Fruit fly (Drosophila melanogaster) whole organism, prepupa: ENCODE measurements around the gene CG33286.

Experiments
- Blimp-1 ChIP-seq: fragments of 200-800 bp; sonication (Bioruptor generic); optimal IDR thresholded peaks from 3 replicates; lab custom pipeline; 2017; ENCODE audit warnings: missing biosample characterization, missing genetic modification characterization, mild to moderate bottlenecking, moderate library complexity, missing genetic modification reagents
- CG10631 ChIP-seq: fragments of 200-800 bp; sonication (Bioruptor generic); optimal IDR thresholded peaks from 2 replicates; lab custom pipeline; 2016; ENCODE audit warnings: missing biosample characterization, missing genetic modification characterization
- CG10669 ChIP-seq: fragments of 200-800 bp; sonication (Bioruptor generic); optimal IDR thresholded peaks from 3 replicates; lab custom pipeline; 2018; ENCODE audit warnings: missing biosample characterization, mild to moderate bottlenecking, missing genetic modification characterization, moderate library complexity
- CG11294 ChIP-seq: fragments of 200-800 bp; sonication (Bioruptor generic); IDR thresholded peaks from 2 replicates; pipeline ENCODE4 v1.3.6; 2022; ENCODE audit warnings: missing biosample characterization, missing genetic modification characterization
- CG11762 ChIP-seq: fragments of 200-800 bp; sonication (Bioruptor generic); optimal IDR thresholded peaks from 3 replicates; lab custom pipeline; 2016; ENCODE audit warnings: missing biosample characterization, missing genetic modification characterization; ENCODE audit not compliant: insufficient read depth
- CG11902 ChIP-seq: fragments of 200-800 bp; sonication (Bioruptor generic); optimal IDR thresholded peaks from 3 replicates; lab custom pipeline; 2016; ENCODE audit warnings: missing biosample characterization, missing genetic modification characterization
- CG15336 ChIP-seq: fragments of 200-800 bp; sonication (Bioruptor generic); IDR thresholded peaks from 2 replicates; pipeline ENCODE4 v1.3.6; 2022; ENCODE audit warnings: missing biosample characterization, missing genetic modification characterization
- CG1621 ChIP-seq: fragments of 200-800 bp; sonication (Bioruptor generic); optimal IDR thresholded peaks from 3 replicates; lab custom pipeline; 2018; ENCODE audit warnings: missing biosample characterization, mild to moderate bottlenecking, missing genetic modification characterization
- CG16779 ChIP-seq: fragments of 200-800 bp; sonication (Bioruptor generic); optimal IDR thresholded peaks from 3 replicates; lab custom pipeline; 2017; ENCODE audit warnings: missing biosample characterization, mild to moderate bottlenecking, missing genetic modification characterization
- CG31627 ChIP-seq: fragments of 200-800 bp; sonication (Bioruptor generic); optimal IDR thresholded peaks from 3 replicates; lab custom pipeline; 2016; ENCODE audit warnings: missing biosample characterization, missing genetic modification characterization
- CG34406 ChIP-seq: fragments of 200-800 bp; sonication (Bioruptor generic); optimal IDR thresholded peaks from 3 replicates; lab custom pipeline; 2016; ENCODE audit warnings: missing biosample characterization, missing genetic modification characterization
- CG4318 ChIP-seq: fragments of 200-800 bp; sonication (Bioruptor generic); optimal IDR thresholded peaks from 3 replicates; lab custom pipeline; 2017; ENCODE audit warnings: missing biosample characterization, mild to moderate bottlenecking, missing genetic modification characterization
- CG6163 ChIP-seq: fragments of 200-800 bp; sonication (Bioruptor generic); IDR thresholded peaks from 3 replicates; pipeline ENCODE4 v1.3.6; 2022; ENCODE audit warnings: missing biosample characterization, missing genetic modification characterization
- CG6276 ChIP-seq: fragments of 200-800 bp; sonication (Bioruptor generic); optimal IDR thresholded peaks from 2 replicates; lab custom pipeline; 2017; ENCODE audit warnings: missing biosample characterization, mild to moderate bottlenecking, missing genetic modification characterization
- CG6792 ChIP-seq: fragments of 200-800 bp; sonication (Bioruptor generic); optimal IDR thresholded peaks from 3 replicates; lab custom pipeline; 2016; ENCODE audit warnings: missing biosample characterization, missing genetic modification characterization
- CG6808 ChIP-seq: fragments of 200-800 bp; sonication (Bioruptor generic); optimal IDR thresholded peaks from 3 replicates; lab custom pipeline; 2017; ENCODE audit warnings: missing biosample characterization, missing genetic modification characterization, mild to moderate bottlenecking, moderate library complexity, missing genetic modification reagents
- CG6854 ChIP-seq: fragments of 200-800 bp; sonication (Bioruptor generic); optimal IDR thresholded peaks from 2 replicates; lab custom pipeline; 2017; ENCODE audit warnings: missing biosample characterization, mild to moderate bottlenecking, missing genetic modification characterization
- CG7368 ChIP-seq: fragments of 200-800 bp; sonication (Bioruptor generic); optimal IDR thresholded peaks from 3 replicates; lab custom pipeline; 2016; ENCODE audit warnings: missing biosample characterization, missing genetic modification characterization
- CG8119 ChIP-seq: fragments of 200-800 bp; sonication (Bioruptor generic); IDR thresholded peaks from 3 replicates; pipeline ENCODE4 v1.3.6; 2022; ENCODE audit warnings: missing biosample characterization, missing genetic modification characterization
- CG8319 ChIP-seq: fragments of 200-800 bp; sonication (Bioruptor generic); optimal IDR thresholded peaks from 3 replicates; lab custom pipeline; 2016; ENCODE audit warnings: missing biosample characterization, missing genetic modification characterization
- CG8632 ChIP-seq: fragments of 200-800 bp; sonication (Bioruptor generic); optimal IDR thresholded peaks from 3 replicates; lab custom pipeline; 2016; ENCODE audit warnings: missing biosample characterization, missing genetic modification characterization
- Eip78C ChIP-seq: fragments of 200-800 bp; sonication (Bioruptor generic); peaks from one replicate; lab custom pipeline; 2016; ENCODE audit warnings: missing biosample characterization, missing genetic modification characterization
- Eip93F ChIP-seq: fragments of 200-800 bp; sonication (Bioruptor generic); optimal IDR thresholded peaks from 2 replicates; lab custom pipeline; 2016; ENCODE audit warnings: missing biosample characterization, mild to moderate bottlenecking, missing genetic modification characterization
- Ets21C ChIP-seq: fragments of 200-800 bp; sonication (Bioruptor generic); optimal IDR thresholded peaks from 3 replicates; lab custom pipeline; 2016; ENCODE audit warnings: missing biosample characterization, missing genetic modification characterization
- Ets96B ChIP-seq: fragments of 200-800 bp; optimal IDR thresholded peaks from 2 replicates; lab custom pipeline; 2019; ENCODE audit warnings: missing biosample characterization, mild to moderate bottlenecking, missing genetic modification characterization, moderate library complexity
- Gug ChIP-seq: fragments of 200-800 bp; sonication (Bioruptor generic); IDR thresholded peaks from 2 replicates; pipeline ENCODE4 v1.3.6; 2022; ENCODE audit warnings: missing biosample characterization, missing genetic modification characterization
- Hr38 ChIP-seq: sonication (Bioruptor generic); optimal IDR thresholded peaks from 2 replicates; lab custom pipeline; 2016; ENCODE audit warnings: missing biosample characterization, missing genetic modification characterization
- Hr39 ChIP-seq: fragments of 200-800 bp; sonication (Bioruptor generic); optimal IDR thresholded peaks from 2 replicates; lab custom pipeline; 2016; ENCODE audit warnings: missing biosample characterization, missing genetic modification characterization
- Hr4 ChIP-seq: fragments of 200-800 bp; sonication (Bioruptor generic); optimal IDR thresholded peaks from 3 replicates; lab custom pipeline; 2016; ENCODE audit warnings: missing biosample characterization, missing genetic modification characterization
- Lpt ChIP-seq: fragments of 200-800 bp; sonication (Bioruptor generic); optimal IDR thresholded peaks from 3 replicates; lab custom pipeline; 2016; ENCODE audit warnings: missing biosample characterization, missing genetic modification characterization
- Met ChIP-seq: fragments of 200-800 bp; sonication (Bioruptor generic); optimal IDR thresholded peaks from 3 replicates; lab custom pipeline; 2016; ENCODE audit warnings: missing biosample characterization, missing genetic modification characterization
- OdsH ChIP-seq: fragments of 200-800 bp; sonication (Bioruptor generic); optimal IDR thresholded peaks from 3 replicates; lab custom pipeline; 2016; ENCODE audit warnings: missing biosample characterization, missing genetic modification characterization
- Smox ChIP-seq: fragments of 200-800 bp; sonication (Bioruptor generic); optimal IDR thresholded peaks from 3 replicates; lab custom pipeline; 2016; ENCODE audit warnings: missing biosample characterization, missing genetic modification characterization
- Sox102F ChIP-seq: fragments of 200-800 bp; sonication (Bioruptor generic); optimal IDR thresholded peaks from 2 replicates; lab custom pipeline; 2016; ENCODE audit warnings: missing biosample characterization, mild to moderate bottlenecking, missing genetic modification characterization
- Sox14 ChIP-seq: fragments of 200-800 bp; sonication (Bioruptor generic); optimal IDR thresholded peaks from 3 replicates; lab custom pipeline; 2016; ENCODE audit warnings: missing biosample characterization, missing genetic modification characterization
- Sox15 ChIP-seq: fragments of 200-800 bp; sonication (Bioruptor generic); optimal IDR thresholded peaks from 3 replicates; lab custom pipeline; 2016; ENCODE audit warnings: missing biosample characterization, missing genetic modification characterization
- achi ChIP-seq: fragments of 200-800 bp; sonication (Bioruptor generic); optimal IDR thresholded peaks from 3 replicates; lab custom pipeline; 2016; ENCODE audit warnings: missing biosample characterization, missing genetic modification characterization
- cyc ChIP-seq: fragments of 200-800 bp; sonication (Bioruptor generic); optimal IDR thresholded peaks from 3 replicates; lab custom pipeline; 2016; ENCODE audit warnings: missing biosample characterization, missing genetic modification characterization
- esn ChIP-seq: fragments of 200-800 bp; sonication (Bioruptor generic); optimal IDR thresholded peaks from 2 replicates; lab custom pipeline; 2016; ENCODE audit warnings: missing biosample characterization, mild to moderate bottlenecking, missing genetic modification characterization, moderate library complexity
- fd59A ChIP-seq: fragments of 200-800 bp; sonication (Bioruptor generic); optimal IDR thresholded peaks from 2 replicates; lab custom pipeline; 2017; ENCODE audit warnings: missing biosample characterization, mild to moderate bottlenecking, missing genetic modification characterization, missing genetic modification reagents
- fd85E ChIP-seq: fragments of 200-800 bp; sonication (Bioruptor generic); optimal IDR thresholded peaks from 3 replicates; lab custom pipeline; 2016; ENCODE audit warnings: missing biosample characterization, missing genetic modification characterization
- lz ChIP-seq: fragments of 200-800 bp; sonication (Bioruptor generic); optimal IDR thresholded peaks from 3 replicates; lab custom pipeline; 2016; ENCODE audit warnings: missing biosample characterization, missing genetic modification characterization
- pdm3 ChIP-seq: fragments of 200-800 bp; sonication (Bioruptor generic); optimal IDR thresholded peaks from 3 replicates; lab custom pipeline; 2016; ENCODE audit warnings: missing biosample characterization, missing genetic modification characterization
- spab ChIP-seq: fragments of 200-800 bp; sonication (Bioruptor generic); optimal IDR thresholded peaks from 2 replicates; lab custom pipeline; 2017; ENCODE audit warnings: missing biosample characterization, mild to moderate bottlenecking, missing genetic modification characterization, missing genetic modification reagents
- ss ChIP-seq, 2 experiments: fragments of 200-800 bp; sonication (Bioruptor generic); optimal IDR thresholded peaks; 2 replicates in 1 of 2; 3 replicates in 1 of 2; lab custom pipeline; 2017 to 2018; ENCODE audit warnings: mild to moderate bottlenecking in 2 of 2, missing biosample characterization in 2 of 2, missing genetic modification characterization in 2 of 2, moderate library complexity in 1 of 2
- svp ChIP-seq: fragments of 200-800 bp; sonication (Bioruptor generic); peaks from one replicate; lab custom pipeline; 2016; ENCODE audit warnings: missing biosample characterization, missing genetic modification characterization
- topi ChIP-seq: fragments of 200-800 bp; sonication (Bioruptor generic); optimal IDR thresholded peaks from 3 replicates; lab custom pipeline; 2016; ENCODE audit warnings: missing biosample characterization, missing genetic modification characterization
- vri ChIP-seq: fragments of 200-800 bp; sonication (Bioruptor generic); optimal IDR thresholded peaks from 3 replicates; lab custom pipeline; 2016; ENCODE audit warnings: missing biosample characterization, mild to moderate bottlenecking, missing genetic modification characterization

CG33286 gene

dm6 chr3L:21014516-21014945 is 40.0 kb upstream of the CG33286 start (continued):
- no peak for TF ChIP-seq CG6276 (GFP tag; lab: Kevin White, UChicago)
- TF ChIP-seq CG6163 (GFP tag; lab: Robert Waterston, UW): peak; percentile 76
- TF ChIP-seq CG1621: no peak
- TF ChIP-seq CG6854: no peak
- peak; percentile 10 for TF ChIP-seq Eip93F
- TF ChIP-seq fd85E (GFP tag; lab: Kevin White, UChicago): no peak
- TF ChIP-seq topi (GFP tag; lab: Kevin White, UChicago): no peak
- no peak for TF ChIP-seq Ets21C (GFP tag; lab: Kevin White, UChicago)
- TF ChIP-seq Met: no peak
- TF ChIP-seq CG7368: no peak
- no peak for TF ChIP-seq achi (GFP tag; lab: Kevin White, UChicago)
- TF ChIP-seq Blimp-1 (GFP tag; lab: Kevin White, UChicago): no peak
- no peak for TF ChIP-seq lz (GFP tag; lab: Kevin White, UChicago)
- TF ChIP-seq Hr39 (GFP tag; lab: Kevin White, UChicago): no peak
- no peak for TF ChIP-seq CG11762 (GFP tag; lab: Kevin White, UChicago)
- no peak for TF ChIP-seq CG6808
- TF ChIP-seq Sox15 (GFP tag; lab: Kevin White, UChicago): no peak
- peak in 1 of 2 experiments; percentile 54 for TF ChIP-seq ss (GFP tag; optimal IDR thresholded peaks at IDR 0.05; lab: Kevin White, UChicago)
- TF ChIP-seq Hr4: no peak
- no peak for TF ChIP-seq CG4318 (GFP tag; lab: Kevin White, UChicago)
- TF ChIP-seq Sox102F (GFP tag; lab: Kevin White, UChicago): no peak
- TF ChIP-seq OdsH (GFP tag; lab: Kevin White, UChicago): no peak
- TF ChIP-seq CG10631 (GFP tag; lab: Kevin White, UChicago): no peak
- TF ChIP-seq CG15336 (GFP tag; lab: Robert Waterston, UW): no peak

dm6 chr3L:21013465-21013864 is 39.0 kb upstream of the CG33286 start:
- TF ChIP-seq CG11762 (GFP tag; lab: Kevin White, UChicago) (no peak), Sox14 (GFP tag; lab: Kevin White, UChicago) (no peak), CG6792 (GFP tag; lab: Kevin White, UChicago) (no peak), Hr39 (GFP tag; lab: Kevin White, UChicago) (no peak), CG34406 (GFP tag; lab: Kevin White, UChicago) (no peak), Sox15 (GFP tag; lab: Kevin White, UChicago) (no peak), cyc (GFP tag; lab: Kevin White, UChicago) (no peak), CG10669 (GFP tag; lab: Kevin White, UChicago) (no peak), lz (GFP tag; lab: Kevin White, UChicago) (no peak), CG15336 (GFP tag; lab: Robert Waterston, UW) (no peak), Lpt (GFP tag; lab: Kevin White, UChicago) (no peak), CG4318 (GFP tag; lab: Kevin White, UChicago) (no peak), vri (GFP tag; lab: Kevin White, UChicago) (no peak), CG11294 (GFP tag; lab: Robert Waterston, UW) (no peak), Smox (no peak), Ets21C (GFP tag; lab: Kevin White, UChicago) (no peak), Sox102F (GFP tag; lab: Kevin White, UChicago) (peak; percentile 37), fd85E (GFP tag; lab: Kevin White, UChicago) (no peak), esn (GFP tag; lab: Kevin White, UChicago) (no peak), CG7368 (no peak), Eip93F (peak; percentile 12), fd59A (GFP tag; lab: Kevin White, UChicago) (no peak), ss (GFP tag; optimal IDR thresholded peaks at IDR 0.05; lab: Kevin White, UChicago) (peak; percentile 63 to 69), CG11902 (GFP tag; lab: Kevin White, UChicago) (no peak), CG8632 (GFP tag; lab: Kevin White, UChicago) (no peak), CG31627 (GFP tag; lab: Kevin White, UChicago) (no peak), Gug (GFP tag; lab: Robert Waterston, UW) (no peak), Eip78C (GFP tag; lab: Kevin White, UChicago) (no peak), svp (GFP tag; lab: Kevin White, UChicago) (no peak), CG6854 (peak; percentile 67), CG16779 (no peak), achi (GFP tag; lab: Kevin White, UChicago) (no peak), Hr38 (GFP tag; lab: Kevin White, UChicago) (no peak), CG8319 (GFP tag; lab: Kevin White, UChicago) (peak; percentile 5), CG6808 (peak; percentile 65), CG8119 (GFP tag; lab: Robert Waterston, UW) (peak; percentile 38; the same call in 1 of the 3 replicates), spab (GFP tag; lab: Kevin White, UChicago) (peak; percentile 17), OdsH (GFP tag; lab: Kevin White, UChicago) (no peak), Ets96B (tag; lab: Kevin White, UChicago) (peak; percentile 38), topi (GFP tag; lab: Kevin White, UChicago) (no peak), pdm3 (no peak), CG10631 (GFP tag; lab: Kevin White, UChicago) (no peak)
